Worm (Caenorhabditis elegans): ENCODE results near the gene frpr-9.

frpr-9 gene

ce11 chrV:10958322-10958900 lies 33.5 kb upstream of the frpr-9 start, which contains the start of gene pigt-1:
pigt-1 (minus strand) TSS chrV:10958821.
- TF ChIP-seq unc-62 (GFP tag; optimal IDR thresholded peaks at IDR 0.05) (no peak), R02D3.7 (tag; optimal IDR thresholded peaks at IDR 0.05) (no peak), ztf-1 (GFP tag; conservative IDR thresholded peaks at IDR 0.05) (no peak), mab-5 (tag; optimal IDR thresholded peaks at IDR 0.05) (no peak), nhr-129 (tag; optimal IDR thresholded peaks at IDR 0.05) (no peak), crh-2 (tag; optimal IDR thresholded peaks at IDR 0.05) (peak; percentile 10), fos-1 (tag; optimal IDR thresholded peaks at IDR 0.05) (no peak), nhr-77 (tag; optimal IDR thresholded peaks at IDR 0.05) (no peak), nhr-11 (tag; optimal IDR thresholded peaks at IDR 0.05) (no peak), sma-9 (GFP tag; optimal IDR thresholded peaks at IDR 0.05) (peak; percentile 51), sma-9 (tag; optimal IDR thresholded peaks at IDR 0.05) (no peak), elt-3 (tag; optimal IDR thresholded peaks at IDR 0.05) (no peak), sem-4 (tag; optimal IDR thresholded peaks at IDR 0.05) (no peak), egl-27 (tag; optimal IDR thresholded peaks at IDR 0.05) (no peak), nhr-21 (tag; optimal IDR thresholded peaks at IDR 0.05) (no peak), elt-1 (tag; optimal IDR thresholded peaks at IDR 0.05) (no peak), unc-55 (GFP tag; optimal IDR thresholded peaks at IDR 0.05) (no peak), ceh-82 (tag; optimal IDR thresholded peaks at IDR 0.05) (no peak), ztf-11 (tag; optimal IDR thresholded peaks at IDR 0.05) (no peak), zag-1 (tag; optimal IDR thresholded peaks at IDR 0.05) (no peak), lsy-2 (tag; optimal IDR thresholded peaks at IDR 0.05) (peak in 1 of 2 experiments; percentile 29), nhr-6 (tag; optimal IDR thresholded peaks at IDR 0.05) (no peak), nhr-23 (tag; optimal IDR thresholded peaks at IDR 0.05) (no peak), gmeb-1 (tag; optimal IDR thresholded peaks at IDR 0.05) (no peak), ZK546.5 (tag; optimal IDR thresholded peaks at IDR 0.05) (no peak), nhr-25 (tag; optimal IDR thresholded peaks at IDR 0.05) (no peak), nhr-10 (tag; optimal IDR thresholded peaks at IDR 0.05) (no peak), mdl-1 (tag; optimal IDR thresholded peaks at IDR 0.05) (no peak), lin-11 (tag; optimal IDR thresholded peaks at IDR 0.05) (no peak), dmd-4 (tag; optimal IDR thresholded peaks at IDR 0.05) (no peak), peb-1 (tag; optimal IDR thresholded peaks at IDR 0.05) (no peak), Y55F3AM.14 (GFP tag; optimal IDR thresholded peaks at IDR 0.05) (peak; percentile 17), lin-13 (GFP tag; optimal IDR thresholded peaks at IDR 0.05) (peak; percentile 14), alr-1 (tag; optimal IDR thresholded peaks at IDR 0.05) (no peak), blmp-1 (tag; optimal IDR thresholded peaks at IDR 0.05; ENCODE audit: insufficient read depth) (no peak)

- TF ChIP-seq nhr-25 (tag; optimal IDR thresholded peaks at IDR 0.05): no peak
- TF ChIP-seq F13H6.1 (tag; optimal IDR thresholded peaks at IDR 0.05): no peak
- TF ChIP-seq crh-2 (tag; optimal IDR thresholded peaks at IDR 0.05): peak; percentile 27
- no peak for TF ChIP-seq mdl-1 (tag; optimal IDR thresholded peaks at IDR 0.05)
- TF ChIP-seq sma-9 (GFP tag; optimal IDR thresholded peaks at IDR 0.05): peak; percentile 42
- TF ChIP-seq sma-9 (tag; optimal IDR thresholded peaks at IDR 0.05): no peak
- TF ChIP-seq fos-1 (tag; optimal IDR thresholded peaks at IDR 0.05): peak; percentile 68
- no peak for TF ChIP-seq skn-1 (tag; optimal IDR thresholded peaks at IDR 0.05)
- TF ChIP-seq nhr-129 (tag; optimal IDR thresholded peaks at IDR 0.05): peak; percentile 18
- TF ChIP-seq ceh-16 (tag; optimal IDR thresholded peaks at IDR 0.05): no peak
These were observed 31.3 kb upstream of the frpr-9 start, which contains the start of gene vps-36 for ce11 chrV:10960544-10960943. vps-36 (minus strand) TSS chrV:10960669.

ce11 chrV:10961448-10961870 lies 30.4 kb upstream of the frpr-9 start:
- TF ChIP-seq fos-1 (tag; optimal IDR thresholded peaks at IDR 0.05): peak; percentile 32
- peak; percentile 84 for TF ChIP-seq C34F6.9 (tag; optimal IDR thresholded peaks at IDR 0.05)
- TF ChIP-seq sma-9 (GFP tag; optimal IDR thresholded peaks at IDR 0.05): peak; percentile 88
- no peak for TF ChIP-seq sma-9 (tag; optimal IDR thresholded peaks at IDR 0.05)
- TF ChIP-seq sem-4 (tag; optimal IDR thresholded peaks at IDR 0.05): peak; percentile 74
- peak in 1 of 2 experiments; percentile 55 for TF ChIP-seq mdl-1 (tag; optimal IDR thresholded peaks at IDR 0.05)
- TF ChIP-seq unc-55 (GFP tag; optimal IDR thresholded peaks at IDR 0.05): peak; percentile 85
- peak; percentile 90 for TF ChIP-seq F13H6.1 (tag; optimal IDR thresholded peaks at IDR 0.05)
- peak; percentile 85 for TF ChIP-seq nhr-129 (tag; optimal IDR thresholded peaks at IDR 0.05)
- peak in 1 of 2 experiments; percentile 80 for TF ChIP-seq lsy-2 (tag; optimal IDR thresholded peaks at IDR 0.05)
- TF ChIP-seq nhr-6 (tag; optimal IDR thresholded peaks at IDR 0.05): peak; percentile 63
- peak; percentile 75 for TF ChIP-seq crh-2 (tag; optimal IDR thresholded peaks at IDR 0.05)
- TF ChIP-seq unc-62 (GFP tag; optimal IDR thresholded peaks at IDR 0.05): no peak
- TF ChIP-seq zag-1 (tag; optimal IDR thresholded peaks at IDR 0.05): peak; percentile 6
- TF ChIP-seq blmp-1 (tag; optimal IDR thresholded peaks at IDR 0.05; ENCODE audit: insufficient read depth): peak; percentile 74
- TF ChIP-seq sma-3 (GFP tag; optimal IDR thresholded peaks at IDR 0.05): no peak
- no peak for TF ChIP-seq skn-1 (tag; optimal IDR thresholded peaks at IDR 0.05)
- peak; percentile 43 for TF ChIP-seq lin-13 (GFP tag; optimal IDR thresholded peaks at IDR 0.05)
- no peak for TF ChIP-seq lin-39 (tag; optimal IDR thresholded peaks at IDR 0.05)
- TF ChIP-seq peb-1 (tag; optimal IDR thresholded peaks at IDR 0.05): no peak
- no peak for TF ChIP-seq ztf-1 (GFP tag; conservative IDR thresholded peaks at IDR 0.05)
- no peak for TF ChIP-seq nhr-11 (tag; optimal IDR thresholded peaks at IDR 0.05)
- peak; percentile 75 for TF ChIP-seq Y55F3AM.14 (GFP tag; optimal IDR thresholded peaks at IDR 0.05)
- no peak for TF ChIP-seq ceh-16 (tag; optimal IDR thresholded peaks at IDR 0.05)
- no peak for TF ChIP-seq ama-1 (optimal IDR thresholded peaks at IDR 0.05)
- TF ChIP-seq ztf-4 (tag; optimal IDR thresholded peaks at IDR 0.05): peak; percentile 52
- TF ChIP-seq nhr-21 (tag; optimal IDR thresholded peaks at IDR 0.05): no peak
- no peak for TF ChIP-seq nhr-10 (tag; optimal IDR thresholded peaks at IDR 0.05)
- TF ChIP-seq mab-5 (tag; optimal IDR thresholded peaks at IDR 0.05): peak; percentile 50
- TF ChIP-seq elt-3 (tag; optimal IDR thresholded peaks at IDR 0.05): no peak
- TF ChIP-seq aly-2 (tag; optimal IDR thresholded peaks at IDR 0.05): no peak
- no peak for TF ChIP-seq ceh-82 (tag; optimal IDR thresholded peaks at IDR 0.05)
- TF ChIP-seq elt-1 (tag; optimal IDR thresholded peaks at IDR 0.05): no peak
- TF ChIP-seq egl-27 (tag; optimal IDR thresholded peaks at IDR 0.05): peak; percentile 31
- peak; percentile 11 for TF ChIP-seq snpc-4 (tag; optimal IDR thresholded peaks at IDR 0.05)

Measured in whole organism, L2 larva.